Worm (Caenorhabditis elegans): Measurements from ENCODE around the gene K12H6.9.

ce11 chrII:2797951-2798350 lies 26.3 kb upstream of the K12H6.9 start:
- TF ChIP-seq nhr-12 (tag; optimal IDR thresholded peaks at IDR 0.05) (no peak), lin-15B (tag; optimal IDR thresholded peaks at IDR 0.05) (no peak), pha-4 (tag; optimal IDR thresholded peaks at IDR 0.05) (no peak), elt-1 (tag; optimal IDR thresholded peaks at IDR 0.05) (no peak), mdl-1 (tag; optimal IDR thresholded peaks at IDR 0.05) (no peak), nhr-237 (tag; optimal IDR thresholded peaks at IDR 0.05) (no peak), fkh-10 (GFP tag; optimal IDR thresholded peaks at IDR 0.05) (no peak), ceh-82 (tag; optimal IDR thresholded peaks at IDR 0.05) (no peak), fos-1 (tag; optimal IDR thresholded peaks at IDR 0.05) (no peak), jun-1 (tag; optimal IDR thresholded peaks at IDR 0.05) (no peak), ztf-11 (tag; optimal IDR thresholded peaks at IDR 0.05) (no peak)

All from whole organism, L3 larva.